Worm (Caenorhabditis elegans) whole organism, late embryonic: Measurements from ENCODE around the gene F31B12.4.

Experiments used
- F13H6.1 ChIP-seq: sonication (generic microtip); optimal IDR thresholded peaks from 2 replicates; lab custom pipeline; 2016; ENCODE audit warnings: missing genetic modification characterization, missing compliant biosample characterization
- K02D7.2 ChIP-seq: sonication (generic microtip); optimal IDR thresholded peaks from 2 replicates; lab custom pipeline; 2017; ENCODE audit warnings: mild to moderate bottlenecking, missing genetic modification characterization, missing compliant biosample characterization
- K09A11.1 ChIP-seq: sonication (generic microtip); optimal IDR thresholded peaks from 2 replicates; lab custom pipeline; 2017; ENCODE audit warnings: antibody characterized with exemption, mild to moderate bottlenecking, missing genetic modification characterization, missing compliant biosample characterization; ENCODE audit not compliant: insufficient read depth
- ama-1 ChIP-seq: fragments of 150-350 bp; optimal IDR thresholded peaks from 2 replicates; lab custom pipeline; 2014
- dve-1 ChIP-seq: sonication (generic microtip); optimal IDR thresholded peaks from 2 replicates; lab custom pipeline; 2017; ENCODE audit warnings: antibody characterized with exemption, mild to moderate bottlenecking, missing genetic modification characterization, missing compliant biosample characterization
- fax-1 ChIP-seq: sonication (generic microtip); optimal IDR thresholded peaks from 2 replicates; lab custom pipeline; 2016; ENCODE audit warnings: missing genotype, missing genetic modification characterization, missing compliant biosample characterization
- fkh-6 ChIP-seq: sonication (generic microtip); optimal IDR thresholded peaks from 2 replicates; lab custom pipeline; 2016; ENCODE audit warnings: missing genetic modification characterization, missing compliant biosample characterization
- nfya-1 ChIP-seq: sonication (generic microtip); optimal IDR thresholded peaks from 2 replicates; lab custom pipeline; 2017; ENCODE audit warnings: missing genetic modification characterization, mild to moderate bottlenecking, missing compliant biosample characterization, antibody characterized with exemption, moderate library complexity
- nhr-11 ChIP-seq: fragments of 150-350 bp; optimal IDR thresholded peaks from 2 replicates; lab custom pipeline; 2014; ENCODE audit warnings: missing biosample characterization, missing genetic modification characterization
- ref-2 ChIP-seq: sonication (generic microtip); optimal IDR thresholded peaks from 2 replicates; lab custom pipeline; 2016; ENCODE audit warnings: missing genetic modification characterization, missing compliant biosample characterization
- sox-2 ChIP-seq: fragments of 200-800 bp; sonication (Bioruptor generic); IDR thresholded peaks from 2 replicates; pipeline ENCODE4 v1.3.6; 2022; ENCODE audit warnings: missing genetic modification reagents, missing genetic modification characterization, missing compliant biosample characterization
- tbx-7 ChIP-seq: sonication (generic microtip); optimal IDR thresholded peaks from 2 replicates; lab custom pipeline; 2016; ENCODE audit warnings: missing genotype, missing genetic modification characterization, missing compliant biosample characterization
- unc-55 ChIP-seq: sonication (generic microtip); optimal IDR thresholded peaks from 2 replicates; lab custom pipeline; 2017; ENCODE audit warnings: missing biosample characterization, missing genetic modification reagents, missing genetic modification characterization

- no peak for TF ChIP-seq nfya-1 (tag; lab: Kevin White, UChicago)
- no peak for TF ChIP-seq fkh-6 (tag; lab: Kevin White, UChicago)
- TF ChIP-seq ref-2 (tag; lab: Kevin White, UChicago) = no peak
- TF ChIP-seq nhr-11 (tag; lab: Kevin White, UChicago) = no peak
- TF ChIP-seq fax-1 (tag; lab: Kevin White, UChicago) = no peak
- no peak for TF ChIP-seq K09A11.1 (tag; lab: Kevin White, UChicago)
- no peak for TF ChIP-seq ama-1 (lab: Kevin White, UChicago)
- TF ChIP-seq dve-1 (tag; lab: Kevin White, UChicago) = no peak
- TF ChIP-seq sox-2 (GFP tag; lab: Robert Waterston, UW) = no peak
- no peak for TF ChIP-seq unc-55 (GFP tag; lab: Kevin White, UChicago)
- no peak for TF ChIP-seq tbx-7 (tag; lab: Kevin White, UChicago)
- no peak for TF ChIP-seq F13H6.1
- no peak for TF ChIP-seq K02D7.2 (tag; lab: Kevin White, UChicago)
Measured at ce11 chrX:10769232-10769738, 35.3 kb upstream of the F31B12.4 start, which contains the start of gene sma-9.
